Fruit fly (Drosophila melanogaster) whole organism, embryonic: Measurements from ENCODE around the gene CG17036.
A peak's percentile ranks its signal among the peaks of the same experiment; 100 is the strongest.

Source experiments
- Blimp-1 ChIP-seq: fragments of 200-800 bp; sonication (Bioruptor generic); optimal IDR thresholded peaks from 3 replicates; lab custom pipeline; 2018; ENCODE audit warnings: missing biosample characterization, missing genetic modification characterization, mild to moderate bottlenecking, moderate library complexity, missing genetic modification reagents
- C15 ChIP-seq: fragments of 200-800 bp; sonication (Bioruptor generic); IDR thresholded peaks from 3 replicates; pipeline ENCODE4 v1.3.6; 2022; ENCODE audit warnings: missing biosample characterization, missing genetic modification characterization
- CG11456 ChIP-seq: fragments of 200-800 bp; sonication (Bioruptor generic); IDR thresholded peaks from 3 replicates; pipeline ENCODE4 v1.3.6; 2022; ENCODE audit warnings: missing biosample characterization, missing genetic modification characterization
- CG11696 ChIP-seq: fragments of 200-800 bp; sonication (Bioruptor generic); IDR thresholded peaks from 2 replicates; pipeline ENCODE4 v1.3.6; 2022; ENCODE audit warnings: missing biosample characterization, missing genetic modification characterization
- CG12219 ChIP-seq: fragments of 200-800 bp; sonication (Bioruptor generic); optimal IDR thresholded peaks from 3 replicates; lab custom pipeline; 2018; ENCODE audit warnings: missing biosample characterization, mild to moderate bottlenecking, missing genetic modification characterization
- CG14050 ChIP-seq: fragments of 200-800 bp; sonication (Bioruptor generic); IDR thresholded peaks from 3 replicates; pipeline ENCODE4 v1.3.6; 2022; ENCODE audit warnings: missing biosample characterization, missing genetic modification characterization
- CG1529 ChIP-seq: fragments of 200-800 bp; sonication (Bioruptor generic); optimal IDR thresholded peaks from 3 replicates; lab custom pipeline; 2018; ENCODE audit warnings: missing biosample characterization, missing genetic modification characterization
- CG15479 ChIP-seq: fragments of 200-800 bp; sonication (Bioruptor generic); optimal IDR thresholded peaks from 3 replicates; lab custom pipeline; 2019; ENCODE audit warnings: missing biosample characterization, mild to moderate bottlenecking, missing genetic modification characterization, moderate library complexity
- CG16815 ChIP-seq: fragments of 200-800 bp; sonication (Bioruptor generic); optimal IDR thresholded peaks from 3 replicates; lab custom pipeline; 2017; ENCODE audit warnings: missing biosample characterization, mild to moderate bottlenecking, missing genetic modification characterization
- CG30403 ChIP-seq: fragments of 200-800 bp; sonication (Bioruptor generic); optimal IDR thresholded peaks from 3 replicates; lab custom pipeline; 2016; ENCODE audit warnings: missing biosample characterization, missing genetic modification characterization
- CG31365 ChIP-seq: fragments of 200-800 bp; sonication (Bioruptor generic); optimal IDR thresholded peaks from 2 replicates; lab custom pipeline; 2018; ENCODE audit warnings: missing biosample characterization, mild to moderate bottlenecking, missing genetic modification characterization
- CG34224 ChIP-seq: fragments of 200-800 bp; sonication (Bioruptor generic); IDR thresholded peaks from 3 replicates; pipeline ENCODE4 v1.3.6; 2022; ENCODE audit warnings: missing biosample characterization, missing genetic modification characterization; ENCODE audit not compliant: partially characterized antibody
- CG4360 ChIP-seq: fragments of 200-800 bp; sonication (Bioruptor generic); IDR thresholded peaks from 2 replicates; pipeline ENCODE4 v1.3.6; 2022; ENCODE audit warnings: missing biosample characterization, missing genetic modification characterization
- CG4820 ChIP-seq: fragments of 200-800 bp; sonication (Bioruptor generic); optimal IDR thresholded peaks from 3 replicates; lab custom pipeline; 2016; ENCODE audit warnings: missing biosample characterization, missing genetic modification characterization
- CG5180 ChIP-seq: fragments of 200-800 bp; sonication (Bioruptor generic); optimal IDR thresholded peaks from 3 replicates; lab custom pipeline; 2017; ENCODE audit warnings: missing biosample characterization, missing genetic modification characterization, mild to moderate bottlenecking, moderate library complexity, missing genetic modification reagents
- CG6683 ChIP-seq: fragments of 200-800 bp; sonication (Bioruptor generic); optimal IDR thresholded peaks from 2 replicates; lab custom pipeline; 2017; ENCODE audit warnings: missing biosample characterization, mild to moderate bottlenecking, missing genetic modification characterization, missing genetic modification reagents
- CG7271 ChIP-seq: fragments of 200-800 bp; sonication (Bioruptor generic); optimal IDR thresholded peaks from 2 replicates; lab custom pipeline; 2018; ENCODE audit warnings: missing biosample characterization, mild to moderate bottlenecking, missing genetic modification characterization, moderate library complexity
- CG7839 ChIP-seq: fragments of 200-800 bp; sonication (Bioruptor generic); optimal IDR thresholded peaks from 3 replicates; lab custom pipeline; 2018; ENCODE audit warnings: missing biosample characterization, mild to moderate bottlenecking, missing genetic modification characterization, moderate library complexity
- CTCF ChIP-seq: fragments of 200-800 bp; sonication (Bioruptor generic); optimal IDR thresholded peaks from 2 replicates; lab custom pipeline; 2017; ENCODE audit warnings: missing biosample characterization, mild to moderate bottlenecking, missing genetic modification characterization, moderate library complexity
- Dref ChIP-seq: fragments of 200-800 bp; sonication (Bioruptor generic); IDR thresholded peaks from 2 replicates; pipeline ENCODE4 v1.3.6; 2022; ENCODE audit warnings: missing biosample characterization, missing genetic modification characterization
- Ets65A ChIP-seq: fragments of 200-800 bp; sonication (Bioruptor generic); peaks from one replicate; lab custom pipeline; 2016; ENCODE audit warnings: missing biosample characterization, missing genetic modification characterization
- HLH54F ChIP-seq: fragments of 200-800 bp; sonication (Bioruptor generic); optimal IDR thresholded peaks from 3 replicates; lab custom pipeline; 2016; ENCODE audit warnings: missing biosample characterization, missing genetic modification characterization
- Hand ChIP-seq: fragments of 200-800 bp; sonication (Bioruptor generic); optimal IDR thresholded peaks from 2 replicates; lab custom pipeline; 2017; ENCODE audit warnings: mild to moderate bottlenecking, missing biosample characterization, missing genetic modification reagents, missing genetic modification characterization
- Hmr ChIP-seq: fragments of 200-800 bp; sonication (Bioruptor generic); optimal IDR thresholded peaks from 3 replicates; lab custom pipeline; 2017; ENCODE audit warnings: mild to moderate bottlenecking, missing biosample characterization, missing genetic modification reagents, missing genetic modification characterization
- Hr51 ChIP-seq, 2 experiments: fragments of 200-800 bp; sonication (Bioruptor generic); optimal IDR thresholded peaks; 2 replicates in 1 of 2; 3 replicates in 1 of 2; lab custom pipeline; 2016 to 2018; ENCODE audit warnings: missing biosample characterization in 2 of 2, missing genetic modification characterization in 2 of 2, mild to moderate bottlenecking in 1 of 2, moderate library complexity in 1 of 2
- NC2β ChIP-seq: fragments of 200-800 bp; sonication (Bioruptor generic); optimal IDR thresholded peaks from 2 replicates; lab custom pipeline; 2016; ENCODE audit warnings: missing biosample characterization, missing genetic modification characterization
- PHDP ChIP-seq: fragments of 200-800 bp; sonication (Bioruptor generic); optimal IDR thresholded peaks from 3 replicates; lab custom pipeline; 2018; ENCODE audit warnings: missing biosample characterization, mild to moderate bottlenecking, missing genetic modification characterization, moderate library complexity
- Ptx1 ChIP-seq: fragments of 200-800 bp; sonication (Bioruptor generic); IDR thresholded peaks from 2 replicates; pipeline ENCODE4 v1.3.6; 2022; ENCODE audit warnings: missing biosample characterization, missing genetic modification characterization
- Six4 ChIP-seq: fragments of 200-800 bp; sonication (Bioruptor generic); optimal IDR thresholded peaks from 2 replicates; lab custom pipeline; 2016; ENCODE audit warnings: missing biosample characterization, missing genetic modification characterization
- al ChIP-seq: fragments of 200-800 bp; sonication (Bioruptor generic); IDR thresholded peaks from 2 replicates; pipeline ENCODE4 v1.3.6; 2022; ENCODE audit warnings: missing biosample characterization, missing genetic modification characterization
- amos ChIP-seq: fragments of 200-800 bp; sonication (Bioruptor generic); IDR thresholded peaks from 2 replicates; pipeline ENCODE4 v1.3.6; 2022; ENCODE audit warnings: missing biosample characterization, missing genetic modification characterization; ENCODE audit not compliant: partially characterized antibody
- aop ChIP-seq: fragments of 200-800 bp; sonication (Bioruptor generic); IDR thresholded peaks from 2 replicates; pipeline ENCODE4 v1.3.6; 2022; ENCODE audit warnings: missing biosample characterization, missing genetic modification characterization
- ara ChIP-seq: fragments of 200-800 bp; sonication (Bioruptor generic); IDR thresholded peaks from 2 replicates; pipeline ENCODE4 v1.3.6; 2022; ENCODE audit warnings: missing biosample characterization, missing genetic modification characterization
- br ChIP-seq: fragments of >200 bp; optimal IDR thresholded peaks from 2 replicates; lab custom pipeline; 2017
- cas ChIP-seq: fragments of 200-800 bp; sonication (Bioruptor generic); IDR thresholded peaks from 2 replicates; pipeline ENCODE4 v1.3.6; 2022; ENCODE audit warnings: missing biosample characterization, missing genetic modification characterization
- crol ChIP-seq: fragments of 200-800 bp; sonication (Bioruptor generic); IDR thresholded peaks from 2 replicates; pipeline ENCODE4 v1.3.6; 2022; ENCODE audit warnings: missing biosample characterization, missing genetic modification characterization
- dimm ChIP-seq: fragments of 200-800 bp; sonication (Bioruptor generic); IDR thresholded peaks from 2 replicates; pipeline ENCODE4 v1.3.6; 2022; ENCODE audit warnings: missing biosample characterization, missing genetic modification characterization
- gcm2 ChIP-seq: fragments of 200-800 bp; sonication (Bioruptor generic); optimal IDR thresholded peaks from 2 replicates; lab custom pipeline; 2016; ENCODE audit warnings: missing biosample characterization, missing genetic modification characterization
- gem ChIP-seq: fragments of 200-800 bp; sonication (Bioruptor generic); optimal IDR thresholded peaks from 2 replicates; lab custom pipeline; 2019; ENCODE audit warnings: missing biosample characterization, mild to moderate bottlenecking, missing genetic modification characterization, moderate library complexity
- gfzf ChIP-seq: fragments of 200-800 bp; sonication (Bioruptor generic); optimal IDR thresholded peaks from 2 replicates; lab custom pipeline; 2016; ENCODE audit warnings: missing biosample characterization, mild to moderate bottlenecking, missing genetic modification characterization, moderate library complexity
- grau ChIP-seq: fragments of 200-800 bp; optimal IDR thresholded peaks from 3 replicates; lab custom pipeline; 2019; ENCODE audit warnings: missing biosample characterization, mild to moderate bottlenecking, missing genetic modification characterization, moderate library complexity
- gsb-n ChIP-seq: fragments of 200-800 bp; sonication (Bioruptor generic); optimal IDR thresholded peaks from 3 replicates; lab custom pipeline; 2018; ENCODE audit warnings: missing biosample characterization, mild to moderate bottlenecking, missing genetic modification characterization
- nau ChIP-seq: fragments of 200-800 bp; sonication (Bioruptor generic); optimal IDR thresholded peaks from 3 replicates; lab custom pipeline; 2017; ENCODE audit warnings: missing biosample characterization, mild to moderate bottlenecking, missing genetic modification characterization, missing genetic modification reagents
- pita ChIP-seq: fragments of 200-800 bp; sonication (Bioruptor generic); optimal IDR thresholded peaks from 2 replicates; lab custom pipeline; 2017; ENCODE audit warnings: missing biosample characterization, mild to moderate bottlenecking, missing genetic modification characterization
- sens-2 ChIP-seq: fragments of 200-800 bp; sonication (Bioruptor generic); IDR thresholded peaks from 2 replicates; pipeline ENCODE4 v1.3.6; 2022; ENCODE audit warnings: missing biosample characterization, missing genetic modification characterization
- sqz ChIP-seq: fragments of 200-800 bp; sonication (Bioruptor generic); optimal IDR thresholded peaks from 3 replicates; lab custom pipeline; 2018; ENCODE audit warnings: missing biosample characterization, mild to moderate bottlenecking, missing genetic modification characterization
- tap ChIP-seq: fragments of 200-800 bp; optimal IDR thresholded peaks from 3 replicates; lab custom pipeline; 2019; ENCODE audit warnings: missing biosample characterization, mild to moderate bottlenecking, missing genetic modification characterization, moderate library complexity
- twi ChIP-seq: fragments of 200-800 bp; optimal IDR thresholded peaks from 2 replicates; lab custom pipeline; 2019; ENCODE audit warnings: missing biosample characterization, mild to moderate bottlenecking, missing genetic modification characterization, moderate library complexity
- vvl ChIP-seq: fragments of 200-800 bp; sonication (Bioruptor generic); IDR thresholded peaks from 2 replicates; pipeline ENCODE4 v1.3.6; 2022; ENCODE audit warnings: missing biosample characterization, missing genetic modification characterization

Gene CG17036

DNA sequence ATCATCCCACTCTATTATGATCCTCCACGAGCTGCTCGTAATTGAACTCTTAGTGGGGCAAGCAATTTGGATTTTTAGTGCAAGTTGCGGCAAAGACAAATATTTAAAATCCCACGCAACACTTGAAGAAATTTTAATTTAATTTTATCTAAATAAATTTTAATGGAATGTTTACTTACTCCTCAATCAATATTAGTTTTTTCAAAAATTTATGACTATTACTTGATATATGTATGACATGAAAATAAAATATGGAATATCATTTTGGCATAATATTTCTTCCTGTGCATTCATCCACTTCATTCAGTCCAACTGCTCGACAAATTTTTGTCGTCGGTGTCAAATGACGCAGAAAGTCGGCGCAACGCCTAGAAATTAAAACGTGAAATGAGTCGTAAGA, 49.5 kb upstream of the CG17036 start (continued):
- TF ChIP-seq dimm (GFP tag; lab: Robert Waterston, UW), result no peak
- TF ChIP-seq CG4360 (GFP tag; lab: Robert Waterston, UW), result no peak
- TF ChIP-seq CG7839 (tag; lab: Kevin White, UChicago), result peak; percentile 41
- 0 out of 2 replicates have a peak, but pooled peaks have one; percentile 14 for TF ChIP-seq ara (GFP tag; lab: Robert Waterston, UW)
- TF ChIP-seq grau (tag; lab: Kevin White, UChicago), result peak; percentile 26
- TF ChIP-seq CG1529, result no peak
- TF ChIP-seq CG4820 (GFP tag; lab: Kevin White, UChicago), result no peak
- no peak for TF ChIP-seq Hmr (GFP tag; lab: Kevin White, UChicago)
- TF ChIP-seq Blimp-1 (GFP tag; lab: Kevin White, UChicago), result peak; percentile 38
- TF ChIP-seq pita (GFP tag; lab: Kevin White, UChicago), result no peak
- TF ChIP-seq vvl (GFP tag; lab: Robert Waterston, UW), result no peak

DNA sequence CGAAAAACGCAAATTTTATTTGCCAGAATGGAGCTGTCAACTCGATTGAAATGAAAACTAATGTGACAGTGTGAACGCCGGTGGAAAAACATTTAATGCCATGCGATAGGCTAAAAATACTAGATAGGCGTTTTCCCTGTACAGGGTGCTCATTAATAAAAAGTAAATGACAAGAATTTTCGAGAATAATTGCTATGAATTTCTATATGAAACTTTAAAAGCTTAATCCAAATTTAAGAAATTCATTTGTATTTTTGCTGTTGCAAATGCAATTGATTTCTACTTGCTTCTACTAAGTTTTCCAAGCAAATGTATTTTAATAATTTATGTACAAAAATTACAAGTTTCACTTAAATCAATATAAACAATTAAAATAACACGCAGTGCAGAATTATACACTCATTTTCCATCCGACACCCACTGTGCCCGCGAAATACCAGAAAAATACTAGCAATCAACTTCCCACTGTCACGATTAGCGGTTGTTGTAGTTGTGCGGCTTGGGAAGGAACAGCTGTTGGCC, 21.3 kb upstream of the CG17036 start, which contains the start of gene Pih1D1:
Pih1D1 (minus strand) TSS at position 50 of the 522 bp plus-strand sequence.
- TF ChIP-seq al (GFP tag; lab: Robert Waterston, UW) (peak; percentile 97), Hand (GFP tag; lab: Kevin White, UChicago) (peak; percentile 23), CG11696 (GFP tag; lab: Robert Waterston, UW) (peak; percentile 78), CTCF (GFP tag; lab: Kevin White, UChicago) (no peak), cas (GFP tag; lab: Robert Waterston, UW) (peak; percentile 80), tap (tag; lab: Kevin White, UChicago) (peak; percentile 85), HLH54F (GFP tag; lab: Kevin White, UChicago) (peak; percentile 95), CG14050 (GFP tag; lab: Robert Waterston, UW) (peak; percentile 92), NC2β (GFP tag; lab: Kevin White, UChicago) (peak; percentile 87), CG15479 (GFP tag; lab: Kevin White, UChicago) (peak; percentile 7), twi (tag; lab: Kevin White, UChicago) (peak; percentile 93), CG31365 (tag; lab: Kevin White, UChicago) (peak; percentile 52), Six4 (GFP tag; lab: Kevin White, UChicago) (peak; percentile 93), nau (GFP tag; lab: Kevin White, UChicago) (peak; percentile 89), CG7271 (tag; lab: Kevin White, UChicago) (peak; percentile 72), Blimp-1 (GFP tag; lab: Kevin White, UChicago) (peak; percentile 92), gsb-n (tag; lab: Kevin White, UChicago) (peak; percentile 87), gcm2 (GFP tag; lab: Kevin White, UChicago) (peak; percentile 75), gfzf (GFP tag; lab: Kevin White, UChicago) (peak; percentile 86), Dref (GFP tag; lab: Robert Waterston, UW) (peak; percentile 31; the same call in 1 of the 2 replicates), CG12219 (GFP tag; lab: Kevin White, UChicago) (peak; percentile 83), Hr51 (GFP tag; optimal IDR thresholded peaks at IDR 0.05; lab: Kevin White, UChicago) (peak; percentile 92 to 94), Ets65A (peak; percentile 99), sqz (peak; percentile 83), sens-2 (GFP tag; lab: Robert Waterston, UW) (peak; percentile 87), CG6683 (GFP tag; lab: Kevin White, UChicago) (peak; percentile 80), CG34224 (GFP tag; lab: Robert Waterston, UW) (no peak), crol (GFP tag; lab: Robert Waterston, UW) (no peak), br (lab: Kevin White, UChicago) (no peak), gem (tag; lab: Kevin White, UChicago) (peak; percentile 98), CG30403 (GFP tag; lab: Kevin White, UChicago) (peak; percentile 99), PHDP (tag; lab: Kevin White, UChicago) (peak; percentile 92), amos (GFP tag; lab: Robert Waterston, UW) (0 out of 2 replicates have a peak, but pooled peaks have one; percentile 6), C15 (GFP tag; lab: Robert Waterston, UW) (peak; percentile 91; the same call in 2 of the 3 replicates), CG11456 (GFP tag; lab: Robert Waterston, UW) (peak; percentile 95), CG16815 (GFP tag; lab: Kevin White, UChicago) (peak; percentile 96), aop (GFP tag; lab: Robert Waterston, UW) (0 out of 2 replicates have a peak, but pooled peaks have one; percentile 43), CG4820 (GFP tag; lab: Kevin White, UChicago) (peak; percentile 95), CG5180 (GFP tag; lab: Kevin White, UChicago) (peak; percentile 77), Ptx1 (GFP tag; lab: Robert Waterston, UW) (peak; percentile 97)
